Fruit fly (Drosophila melanogaster): ENCODE data around the gene mrn.

DNA sequence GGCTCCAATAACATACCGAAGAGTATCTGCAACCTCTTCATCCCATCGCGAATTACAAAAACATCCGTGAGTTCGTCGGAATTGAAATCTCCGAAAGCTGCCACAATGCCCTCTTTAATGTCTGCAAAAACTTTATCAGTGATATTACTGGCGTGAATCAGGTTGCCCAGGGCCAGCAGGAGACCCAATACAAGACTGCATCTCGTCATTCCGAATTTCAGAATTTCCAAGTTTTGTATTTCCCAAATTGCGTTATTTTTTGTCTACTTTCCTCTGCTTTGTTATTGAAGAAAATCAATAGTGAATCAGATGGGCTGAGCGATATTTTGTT lies 17.6 kb downstream of the mrn start:
- no peak for TF ChIP-seq usp (GFP tag; optimal IDR thresholded peaks at IDR 0.05)
- no peak for TF ChIP-seq Dll (optimal IDR thresholded peaks at IDR 0.05)

Measured in whole organism.